Worm (Caenorhabditis elegans) whole organism, L4 larva: ENCODE measurements around the gene unc-50.

Source experiments
- T26A8.4 ChIP-seq: fragments of 200-800 bp; sonication (Bioruptor generic); IDR thresholded peaks from 2 replicates; pipeline ENCODE4 v1.3.6; 2022; ENCODE audit warnings: missing genetic modification characterization, missing compliant biosample characterization
- Y5F2A.4 ChIP-seq: fragments of 200-800 bp; sonication (Bioruptor generic); optimal IDR thresholded peaks from 2 replicates; lab custom pipeline; 2018; ENCODE audit warnings: mild to moderate bottlenecking, missing genetic modification characterization, missing compliant biosample characterization
- Y75B8A.6 ChIP-seq: fragments of 200-800 bp; sonication (Bioruptor generic); IDR thresholded peaks from 2 replicates; pipeline ENCODE4 v1.3.6; 2022; ENCODE audit warnings: missing genetic modification reagents, missing genetic modification characterization, missing compliant biosample characterization
- aha-1 ChIP-seq: fragments of 150-350 bp; peaks from one replicate; lab custom pipeline; 2014; ENCODE audit warnings: missing biosample characterization, missing genetic modification characterization
- ceh-44 ChIP-seq: fragments of 200-800 bp; sonication (Bioruptor generic); IDR thresholded peaks from 2 replicates; pipeline ENCODE4 v1.3.6; 2022; ENCODE audit warnings: missing genetic modification reagents, missing genetic modification characterization, missing compliant biosample characterization
- ces-1 ChIP-seq: fragments of 150-350 bp; sonication (generic microtip); optimal IDR thresholded peaks from 4 replicates; lab custom pipeline; 2014; ENCODE audit warnings: missing biosample characterization, missing genetic modification reagents, missing genetic modification characterization
- cey-2 ChIP-seq: sonication (generic microtip); optimal IDR thresholded peaks from 3 replicates; lab custom pipeline; 2017; ENCODE audit warnings: missing genetic modification characterization, mild to moderate bottlenecking, missing compliant biosample characterization, antibody characterized with exemption, borderline replicate concordance; ENCODE audit not compliant: insufficient read depth
- daf-12 ChIP-seq: fragments of 150-350 bp; optimal IDR thresholded peaks from 2 replicates; lab custom pipeline; 2014; ENCODE audit warnings: missing biosample characterization, missing genetic modification reagents, missing genetic modification characterization
- daf-16 ChIP-seq, 3 experiments: sonication (generic microtip); optimal IDR thresholded peaks; 2 replicates each; lab custom pipeline; 2016 to 2017; ENCODE audit warnings: missing genetic modification characterization in 3 of 3, missing genetic modification reagents in 3 of 3, mild to moderate bottlenecking in 2 of 3, missing compliant biosample characterization in 2 of 3, missing biosample characterization in 1 of 3, moderate library complexity in 1 of 3
- duxl-1 ChIP-seq: sonication (generic microtip); optimal IDR thresholded peaks from 2 replicates; lab custom pipeline; 2016; ENCODE audit warnings: mild to moderate bottlenecking, missing genetic modification characterization, moderate library complexity, missing compliant biosample characterization; ENCODE audit not compliant: poor library complexity
- dve-1 ChIP-seq: sonication (generic microtip); optimal IDR thresholded peaks from 2 replicates; lab custom pipeline; 2017; ENCODE audit warnings: antibody characterized with exemption, mild to moderate bottlenecking, missing genetic modification characterization, missing compliant biosample characterization; ENCODE audit not compliant: insufficient read depth
- egl-27 ChIP-seq: sonication (generic microtip); optimal IDR thresholded peaks from 3 replicates; lab custom pipeline; 2017; ENCODE audit warnings: missing biosample characterization, missing genetic modification reagents, missing genetic modification characterization
- fos-1 ChIP-seq: fragments of 150-350 bp; optimal IDR thresholded peaks from 2 replicates; lab custom pipeline; 2014; ENCODE audit warnings: missing biosample characterization, missing genetic modification characterization
- gei-8 ChIP-seq: fragments of 200-800 bp; sonication (Bioruptor generic); optimal IDR thresholded peaks from 2 replicates; lab custom pipeline; 2018; ENCODE audit warnings: mild to moderate bottlenecking, missing genetic modification characterization, missing compliant biosample characterization
- hif-1 ChIP-seq, 2 experiments: sonication (generic microtip); optimal IDR thresholded peaks; 2 replicates each; lab custom pipeline; 2016 to 2017; ENCODE audit warnings: missing compliant biosample characterization in 2 of 2, missing genetic modification characterization in 2 of 2, missing genetic modification reagents in 2 of 2, missing genotype in 2 of 2, mild to moderate bottlenecking in 1 of 2
- hlh-11 ChIP-seq: fragments of 200-800 bp; sonication (Bioruptor generic); optimal IDR thresholded peaks from 2 replicates; lab custom pipeline; 2018; ENCODE audit warnings: mild to moderate bottlenecking, missing genetic modification characterization, missing compliant biosample characterization
- lin-1 ChIP-seq: fragments of 200-800 bp; sonication (Bioruptor generic); IDR thresholded peaks from 2 replicates; pipeline ENCODE4 v1.3.6; 2022; ENCODE audit warnings: missing genetic modification reagents, missing genetic modification characterization, missing compliant biosample characterization
- lin-39 ChIP-seq: fragments of 150-350 bp; optimal IDR thresholded peaks from 2 replicates; lab custom pipeline; 2014; ENCODE audit warnings: missing biosample characterization, missing genetic modification reagents, missing genetic modification characterization
- lir-3 ChIP-seq: sonication (generic microtip); optimal IDR thresholded peaks from 2 replicates; lab custom pipeline; 2016; ENCODE audit warnings: mild to moderate bottlenecking, missing genetic modification characterization, missing compliant biosample characterization
- lsy-2 ChIP-seq, 2 experiments: fragments of 150-350 bp in 1 of 2; sonication (generic microtip) in 1 of 2; optimal IDR thresholded peaks; 2 replicates each; lab custom pipeline; 2014 to 2017; ENCODE audit warnings: missing biosample characterization in 2 of 2, missing genetic modification characterization in 2 of 2
- madf-9 ChIP-seq: fragments of 200-800 bp; sonication (Bioruptor generic); conservative IDR thresholded peaks from 2 replicates; pipeline ENCODE4 v1.3.6; 2022; ENCODE audit warnings: missing genetic modification reagents, missing genetic modification characterization, missing compliant biosample characterization
- mep-1 ChIP-seq: fragments of 150-350 bp; sonication (generic microtip); optimal IDR thresholded peaks from 3 replicates; lab custom pipeline; 2014; ENCODE audit warnings: missing biosample characterization, missing genetic modification characterization
- mes-2 ChIP-seq: sonication (generic microtip); optimal IDR thresholded peaks from 2 replicates; lab custom pipeline; 2016; ENCODE audit warnings: missing genotype, mild to moderate bottlenecking, missing genetic modification characterization, missing compliant biosample characterization; ENCODE audit not compliant: poor library complexity, severe bottlenecking
- mxl-2 ChIP-seq: fragments of 200-800 bp; sonication (Bioruptor generic); conservative IDR thresholded peaks from 2 replicates; pipeline ENCODE4 v1.3.6; 2022; ENCODE audit warnings: missing genetic modification reagents, missing genetic modification characterization, missing compliant biosample characterization
- nhr-11 ChIP-seq: fragments of 150-350 bp; optimal IDR thresholded peaks from 2 replicates; lab custom pipeline; 2014; ENCODE audit warnings: missing biosample characterization, missing genetic modification characterization
- nhr-237 ChIP-seq: sonication (generic microtip); optimal IDR thresholded peaks from 2 replicates; lab custom pipeline; 2017; ENCODE audit warnings: missing biosample characterization, missing genetic modification characterization
- nhr-41 ChIP-seq: fragments of 200-800 bp; sonication (Bioruptor generic); IDR thresholded peaks from 2 replicates; pipeline ENCODE4 v1.3.6; 2022; ENCODE audit warnings: missing genetic modification reagents, missing genetic modification characterization, missing compliant biosample characterization
- nhr-48 ChIP-seq: sonication (generic microtip); optimal IDR thresholded peaks from 2 replicates; lab custom pipeline; 2016; ENCODE audit warnings: mild to moderate bottlenecking, missing genetic modification characterization, missing compliant biosample characterization
- nhr-6 ChIP-seq: fragments of 150-350 bp; optimal IDR thresholded peaks from 2 replicates; lab custom pipeline; 2014; ENCODE audit warnings: missing biosample characterization, missing genetic modification characterization
- nhr-76 ChIP-seq: fragments of 150-350 bp; optimal IDR thresholded peaks from 2 replicates; lab custom pipeline; 2014; ENCODE audit warnings: missing biosample characterization, missing genetic modification characterization
- nhr-77 ChIP-seq: fragments of 150-350 bp; optimal IDR thresholded peaks from 2 replicates; lab custom pipeline; 2014; ENCODE audit warnings: missing biosample characterization, missing genetic modification characterization
- pha-4 ChIP-seq, 2 experiments: fragments of 150-350 bp in 1 of 2; fragments of 200-800 bp in 1 of 2; sonication (Bioruptor generic) in 1 of 2; IDR thresholded peaks in 1 of 2; optimal IDR thresholded peaks in 1 of 2; 2 replicates each; pipeline versions ENCODE4 v1.3.6 to Lab custom; 2014 to 2022; ENCODE audit warnings: missing genetic modification characterization in 2 of 2, missing genetic modification reagents in 2 of 2, missing biosample characterization in 1 of 2, missing compliant biosample characterization in 1 of 2
- php-3 ChIP-seq: fragments of 200-800 bp; sonication (Bioruptor generic); IDR thresholded peaks from 2 replicates; pipeline ENCODE4 v1.3.6; 2022; ENCODE audit warnings: missing genetic modification reagents, missing genetic modification characterization, missing compliant biosample characterization
- pqm-1 ChIP-seq: sonication (generic microtip); optimal IDR thresholded peaks from 2 replicates; lab custom pipeline; 2017; ENCODE audit warnings: missing biosample characterization, missing genetic modification characterization
- rbr-2 ChIP-seq: sonication (generic microtip); optimal IDR thresholded peaks from 2 replicates; lab custom pipeline; 2016; ENCODE audit warnings: missing genotype, missing genetic modification characterization, missing compliant biosample characterization
- sdz-12 ChIP-seq: fragments of 200-800 bp; sonication (Bioruptor generic); optimal IDR thresholded peaks from 2 replicates; lab custom pipeline; 2018; ENCODE audit warnings: mild to moderate bottlenecking, missing genetic modification characterization, missing compliant biosample characterization
- snpc-1.2 ChIP-seq: fragments of 200-800 bp; sonication (Bioruptor generic); IDR thresholded peaks from 2 replicates; pipeline ENCODE4 v1.3.6; 2022; ENCODE audit warnings: missing genetic modification reagents, missing genetic modification characterization, missing compliant biosample characterization
- snpc-4 ChIP-seq: fragments of 150-350 bp; optimal IDR thresholded peaks from 2 replicates; lab custom pipeline; 2014; ENCODE audit warnings: missing biosample characterization, missing genetic modification characterization
- spr-1 ChIP-seq: sonication (generic microtip); optimal IDR thresholded peaks from 2 replicates; lab custom pipeline; 2016; ENCODE audit warnings: mild to moderate bottlenecking, missing genetic modification characterization, missing compliant biosample characterization
- spr-3 ChIP-seq: fragments of 200-800 bp; sonication (Bioruptor generic); optimal IDR thresholded peaks from 2 replicates; lab custom pipeline; 2018; ENCODE audit warnings: mild to moderate bottlenecking, missing genetic modification characterization, missing compliant biosample characterization
- unc-62 ChIP-seq, 3 experiments: fragments of 150-350 bp in 1 of 3; sonication (generic microtip); optimal IDR thresholded peaks in 2 of 3; peaks in 1 of 3; 1 replicate in 1 of 3; 2 replicates in 2 of 3; lab custom pipeline; 2014 to 2017; ENCODE audit warnings: missing biosample characterization in 3 of 3, missing genetic modification characterization in 3 of 3, missing genetic modification reagents in 3 of 3, missing genotype in 1 of 3
- vab-7 ChIP-seq: fragments of 200-800 bp; sonication (Bioruptor generic); IDR thresholded peaks from 2 replicates; pipeline ENCODE4 v1.3.6; 2022; ENCODE audit warnings: missing genetic modification reagents, missing genetic modification characterization, missing compliant biosample characterization
- ztf-11 ChIP-seq: fragments of 150-350 bp; optimal IDR thresholded peaks from 2 replicates; lab custom pipeline; 2014; ENCODE audit warnings: missing biosample characterization, missing genetic modification characterization

The unc-50 gene

DNA sequence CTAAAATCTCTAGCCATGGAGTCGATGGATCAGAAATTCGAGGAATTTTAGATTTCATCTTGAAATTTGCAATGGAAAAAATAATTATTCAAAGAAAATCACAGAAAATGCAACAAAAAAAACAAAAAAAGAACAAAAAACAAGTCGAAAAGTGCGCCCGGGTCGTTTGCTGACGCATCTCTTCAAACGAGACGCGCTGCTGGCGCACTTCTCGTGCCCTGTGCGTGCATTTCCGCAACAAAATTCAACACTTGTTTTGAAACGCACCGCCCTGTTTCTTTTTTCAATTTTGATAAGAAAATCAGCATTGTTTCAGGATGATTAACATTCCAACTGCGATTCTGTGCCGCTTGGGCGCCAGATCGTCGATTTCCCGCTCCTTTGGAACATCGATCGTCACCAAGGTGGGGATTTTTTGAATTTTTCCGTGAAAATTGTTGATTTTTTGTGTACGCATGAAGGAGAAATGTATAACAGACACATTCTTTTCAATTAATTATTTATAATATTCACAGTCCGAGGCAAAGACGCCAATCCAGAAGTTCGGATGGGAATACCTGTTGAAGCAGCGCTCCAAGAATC is 16.1 kb upstream of the unc-50 start, which contains the start of the genes jmjd-4 and mev-1 (continued):
- TF ChIP-seq vab-7 (GFP tag; lab: Robert Waterston, UW), result 0 out of 2 replicates have a peak, but pooled peaks have one; percentile 21
- TF ChIP-seq rbr-2 (tag; lab: Kevin White, UChicago), result peak; percentile 85
- TF ChIP-seq T26A8.4 (GFP tag; lab: Robert Waterston, UW), result peak; percentile 93
- TF ChIP-seq php-3 (GFP tag; lab: Robert Waterston, UW), result peak; percentile 69
- TF ChIP-seq daf-16 (GFP tag; optimal IDR thresholded peaks at IDR 0.05; lab: Kevin White, UChicago), result peak in 1 of 2 experiments; percentile 55
- TF ChIP-seq daf-16 (tag; optimal IDR thresholded peaks at IDR 0.05; lab: Kevin White, UChicago), result peak; percentile 84
- peak; percentile 24 for TF ChIP-seq Y5F2A.4 (GFP tag; lab: Kevin White, UChicago)
- no peak for TF ChIP-seq lir-3 (tag; lab: Kevin White, UChicago)
- TF ChIP-seq hif-1 (tag; optimal IDR thresholded peaks at IDR 0.05; lab: Kevin White, UChicago), result peak; percentile 85 to 99
- peak; percentile 86 for TF ChIP-seq mes-2 (tag; lab: Kevin White, UChicago)
- peak; percentile 38 to 94 for TF ChIP-seq lsy-2 (tag; optimal IDR thresholded peaks at IDR 0.05; lab: Kevin White, UChicago)
- TF ChIP-seq daf-12 (tag; lab: Kevin White, UChicago), result no peak
- TF ChIP-seq nhr-77 (tag; lab: Kevin White, UChicago), result peak; percentile 71
- no peak for TF ChIP-seq ceh-44
- no peak for TF ChIP-seq ces-1
- TF ChIP-seq fos-1 (tag; lab: Kevin White, UChicago), result no peak
- TF ChIP-seq nhr-237 (tag; lab: Kevin White, UChicago), result no peak
- TF ChIP-seq unc-62 (GFP tag; optimal IDR thresholded peaks at IDR 0.05 in 1 of 2; lab: Kevin White, UChicago), result no peak
- TF ChIP-seq unc-62 (tag; optimal IDR thresholded peaks at IDR 0.05; lab: Kevin White, UChicago), result no peak
- no peak for TF ChIP-seq Y75B8A.6
- TF ChIP-seq pqm-1 (tag; lab: Kevin White, UChicago), result no peak
- TF ChIP-seq lin-1 (GFP tag; lab: Robert Waterston, UW), result peak; percentile 72; the same call in 1 of the 2 replicates
- TF ChIP-seq spr-1 (tag; lab: Kevin White, UChicago), result peak; percentile 80
- TF ChIP-seq pha-4 (GFP tag; IDR thresholded peaks at IDR 0.05; lab: Robert Waterston, UW), result peak; percentile 76; the same call in 1 of the 2 replicates
- no peak for TF ChIP-seq pha-4 (tag; optimal IDR thresholded peaks at IDR 0.05; lab: Kevin White, UChicago)
- no peak for TF ChIP-seq sdz-12 (GFP tag; lab: Kevin White, UChicago)
- peak; percentile 44 for TF ChIP-seq nhr-48 (tag; lab: Kevin White, UChicago)
- TF ChIP-seq nhr-41 (GFP tag; lab: Robert Waterston, UW), result peak; percentile 49; the same call in 1 of the 2 replicates
- peak; percentile 75 for TF ChIP-seq spr-3
- no peak for TF ChIP-seq ztf-11
- no peak for TF ChIP-seq snpc-4
- TF ChIP-seq, all 104 proteins: peak for 60

DNA sequence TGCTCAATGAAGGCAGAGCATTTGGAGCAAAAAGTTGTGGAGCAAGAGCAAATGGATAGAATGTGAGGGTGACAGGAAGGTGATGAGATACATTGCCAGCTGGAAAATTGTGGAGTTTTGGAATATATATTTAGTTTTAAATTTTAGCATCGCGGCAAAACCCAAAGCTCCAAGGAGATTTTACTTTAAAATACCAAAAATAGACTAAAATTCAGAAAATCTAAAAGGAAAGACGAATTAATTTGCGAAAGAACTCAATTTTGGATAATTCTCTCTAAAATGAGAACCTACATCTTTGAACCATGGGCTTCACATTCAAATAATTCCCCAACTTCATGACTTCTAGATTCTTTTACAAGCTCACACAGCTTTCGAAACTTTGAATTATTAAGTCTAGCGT is 14.6 kb upstream of the unc-50 start, which contains the start of gene T07C4.12:
Gene T07C4.12, minus strand, starts transcription at position 101 of the 400 bp plus-strand sequence.
- TF ChIP-seq mxl-2 (GFP tag; lab: Robert Waterston, UW), result no peak
- TF ChIP-seq mep-1, result no peak
- TF ChIP-seq lsy-2 (tag; optimal IDR thresholded peaks at IDR 0.05; lab: Kevin White, UChicago), result no peak
- no peak for TF ChIP-seq Y5F2A.4 (GFP tag; lab: Kevin White, UChicago)
- TF ChIP-seq snpc-4, result no peak
- TF ChIP-seq egl-27 (tag; lab: Kevin White, UChicago), result no peak
- no peak for TF ChIP-seq lin-39

- no peak for TF ChIP-seq madf-9 (GFP tag; lab: Robert Waterston, UW)
- no peak for TF ChIP-seq egl-27 (tag; lab: Kevin White, UChicago)
- 0 out of 2 replicates have a peak, but pooled peaks have one; percentile 32 for TF ChIP-seq pha-4 (GFP tag; IDR thresholded peaks at IDR 0.05; lab: Robert Waterston, UW)
- TF ChIP-seq pha-4 (tag; optimal IDR thresholded peaks at IDR 0.05; lab: Kevin White, UChicago), result peak; percentile 64
- TF ChIP-seq lsy-2 (tag; optimal IDR thresholded peaks at IDR 0.05; lab: Kevin White, UChicago), result no peak
- TF ChIP-seq nhr-6 (tag; lab: Kevin White, UChicago), result peak; percentile 15
- peak; percentile 29 for TF ChIP-seq hlh-11
- TF ChIP-seq daf-16 (GFP tag; optimal IDR thresholded peaks at IDR 0.05; lab: Kevin White, UChicago), result no peak
- peak; percentile 59 for TF ChIP-seq daf-16 (tag; optimal IDR thresholded peaks at IDR 0.05; lab: Kevin White, UChicago)
- TF ChIP-seq nhr-76, result no peak
- TF ChIP-seq cey-2 (tag; lab: Kevin White, UChicago), result no peak
- peak; percentile 1 for TF ChIP-seq mep-1
- no peak for TF ChIP-seq snpc-1.2 (GFP tag; lab: Robert Waterston, UW)
- no peak for TF ChIP-seq lin-1 (GFP tag; lab: Robert Waterston, UW)
- no peak for TF ChIP-seq vab-7 (GFP tag; lab: Robert Waterston, UW)
- peak; percentile 26 for TF ChIP-seq dve-1 (tag; lab: Kevin White, UChicago)
- TF ChIP-seq duxl-1 (tag; lab: Kevin White, UChicago), result no peak
- no peak for TF ChIP-seq gei-8
- TF ChIP-seq Y5F2A.4 (GFP tag; lab: Kevin White, UChicago), result no peak
- no peak for TF ChIP-seq spr-3
- no peak for TF ChIP-seq nhr-11 (tag; lab: Kevin White, UChicago)
- peak; percentile 31 for TF ChIP-seq aha-1
Observed at ce11 chrIII:10331232-10331631, 13.3 kb upstream of the unc-50 start.
